Fruit fly (Drosophila melanogaster): ENCODE data around the gene wntD.

Gene wntD

DNA sequence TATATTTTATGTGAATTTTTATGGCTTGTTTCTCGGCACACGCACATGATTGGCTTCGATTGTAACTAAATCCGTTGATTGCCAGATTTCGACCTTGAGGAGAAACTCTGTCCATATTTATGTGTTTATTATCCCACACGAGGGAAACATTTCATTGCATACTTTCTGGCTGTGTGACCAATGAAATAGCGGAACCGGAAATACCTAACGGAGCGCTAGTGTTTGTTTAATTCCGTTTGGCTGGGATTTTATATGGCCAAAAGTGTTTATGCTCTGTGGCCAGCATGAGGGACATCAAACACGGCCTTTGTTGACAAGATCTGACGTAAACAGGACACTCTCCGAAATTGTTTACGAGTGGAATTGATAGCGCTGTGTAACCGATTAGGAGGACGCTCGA is 26.9 kb upstream of the wntD start (continued):
- no peak for TF ChIP-seq CG17802 (tag; optimal IDR thresholded peaks at IDR 0.05)
- TF ChIP-seq Mes4 (GFP tag; optimal IDR thresholded peaks at IDR 0.05), result peak; percentile 30
- no peak for TF ChIP-seq ham (GFP tag; IDR thresholded peaks at IDR 0.05)
- peak; percentile 31 for TF ChIP-seq Meics (GFP tag; optimal IDR thresholded peaks at IDR 0.05)
- no peak for TF ChIP-seq pita (GFP tag; optimal IDR thresholded peaks at IDR 0.05)
- no peak for TF ChIP-seq chinmo (GFP tag; IDR thresholded peaks at IDR 0.05; ENCODE audit: partially characterized antibody)
- TF ChIP-seq CG6854 (GFP tag; optimal IDR thresholded peaks at IDR 0.05), result no peak
- peak; percentile 20 for TF ChIP-seq CG6813 (GFP tag; optimal IDR thresholded peaks at IDR 0.05)
- TF ChIP-seq vnd (GFP tag; IDR thresholded peaks at IDR 0.05; ENCODE audit: partially characterized antibody), result no peak
- peak; percentile 4 for TF ChIP-seq Lhr (GFP tag; optimal IDR thresholded peaks at IDR 0.05)
- TF ChIP-seq Oaz (GFP tag; IDR thresholded peaks at IDR 0.05), result 0 out of 2 replicates have a peak, but pooled peaks have one; percentile 20
- peak; percentile 54 for TF ChIP-seq CG12219 (GFP tag; optimal IDR thresholded peaks at IDR 0.05)
- no peak for TF ChIP-seq zen2 (GFP tag; IDR thresholded peaks at IDR 0.05; ENCODE audit: partially characterized antibody)
- TF ChIP-seq gcm2 (GFP tag; optimal IDR thresholded peaks at IDR 0.05), result no peak
- peak; percentile 15 for TF ChIP-seq nmo (GFP tag; optimal IDR thresholded peaks at IDR 0.05)
- no peak for TF ChIP-seq kay (GFP tag; optimal IDR thresholded peaks at IDR 0.05)
- no peak for TF ChIP-seq knrl (GFP tag; IDR thresholded peaks at IDR 0.05; ENCODE audit: partially characterized antibody)
- TF ChIP-seq ewg (GFP tag; optimal IDR thresholded peaks at IDR 0.05), result peak; percentile 7
- TF ChIP-seq CG14710 (tag; optimal IDR thresholded peaks at IDR 0.05), result no peak
- 0 out of 2 replicates have a peak, but pooled peaks have one; percentile 39 for TF ChIP-seq CG32767 (GFP tag; IDR thresholded peaks at IDR 0.05)
- TF ChIP-seq CG9437 (GFP tag; optimal IDR thresholded peaks at IDR 0.05), result peak; percentile 5
- TF ChIP-seq gce (GFP tag; IDR thresholded peaks at IDR 0.05), result peak; percentile 69; the same call in 2 of the 3 replicates
- no peak for TF ChIP-seq Nf-YA (GFP tag; IDR thresholded peaks at IDR 0.05)
- TF ChIP-seq CG7786 (GFP tag; optimal IDR thresholded peaks at IDR 0.05), result no peak
- no peak for TF ChIP-seq CG13287 (GFP tag; IDR thresholded peaks at IDR 0.05; ENCODE audit: partially characterized antibody)
- no peak for TF ChIP-seq Myb (GFP tag; optimal IDR thresholded peaks at IDR 0.05)
- no peak for TF ChIP-seq Camta (GFP tag; optimal IDR thresholded peaks at IDR 0.05)
- no peak for TF ChIP-seq fu2 (GFP tag; optimal IDR thresholded peaks at IDR 0.05)
- TF ChIP-seq bowl (GFP tag; IDR thresholded peaks at IDR 0.05), result no peak
- TF ChIP-seq Ets97D (GFP tag; optimal IDR thresholded peaks at IDR 0.05), result peak; percentile 96
- no peak for TF ChIP-seq CG3163 (GFP tag; optimal IDR thresholded peaks at IDR 0.05)
- TF ChIP-seq CG7372 (GFP tag; IDR thresholded peaks at IDR 0.05), result no peak
- TF ChIP-seq peb (GFP tag; IDR thresholded peaks at IDR 0.05), result 0 out of 2 replicates have a peak, but pooled peaks have one; percentile 11
- TF ChIP-seq CG3281 (GFP tag; optimal IDR thresholded peaks at IDR 0.05), result no peak
- TF ChIP-seq CG10366 (GFP tag; IDR thresholded peaks at IDR 0.05), result no peak
- TF ChIP-seq CHES-1-like (GFP tag; optimal IDR thresholded peaks at IDR 0.05), result no peak
- TF ChIP-seq CG12071 (GFP tag; optimal IDR thresholded peaks at IDR 0.05), result peak; percentile 67
- no peak for TF ChIP-seq bsh (GFP tag; optimal IDR thresholded peaks at IDR 0.05)
- no peak for TF ChIP-seq bbx (GFP tag; IDR thresholded peaks at IDR 0.05; ENCODE audit: partially characterized antibody)
- TF ChIP-seq CG4328 (GFP tag; optimal IDR thresholded peaks at IDR 0.05), result no peak
- TF ChIP-seq CG12744 (GFP tag; optimal IDR thresholded peaks at IDR 0.05), result peak; percentile 31
- TF ChIP-seq CG9817 (tag; optimal IDR thresholded peaks at IDR 0.05), result no peak
- no peak for TF ChIP-seq tgo (GFP tag; IDR thresholded peaks at IDR 0.05)
- peak; percentile 39 for TF ChIP-seq CG7839 (tag; optimal IDR thresholded peaks at IDR 0.05)
- TF ChIP-seq z (GFP tag; IDR thresholded peaks at IDR 0.05), result peak; percentile 51; the same call in 1 of the 3 replicates
- no peak for TF ChIP-seq lbe (GFP tag; optimal IDR thresholded peaks at IDR 0.05)
- no peak for TF ChIP-seq fru (optimal IDR thresholded peaks at IDR 0.05)
- TF ChIP-seq Trl (optimal IDR thresholded peaks at IDR 0.05), result no peak
- no peak for TF ChIP-seq Trl (GFP tag; optimal IDR thresholded peaks at IDR 0.05)
- no peak for TF ChIP-seq CG16815 (GFP tag; optimal IDR thresholded peaks at IDR 0.05)
- peak; percentile 85 for TF ChIP-seq ci (GFP tag; IDR thresholded peaks at IDR 0.05)
- TF ChIP-seq CG1529 (GFP tag; optimal IDR thresholded peaks at IDR 0.05), result no peak
